2 fruit fly cellular contexts compared by ENCODE assay signal in genomic region chr3R:25437254-25437810, dm6.
TF ChIP-seq lines count a peak whose summit lies in the region.

No protein-coding gene starts in this region.

- TF ChIP-seq CTCF in whole organism, embryonic (GFP tag; optimal IDR thresholded peaks at IDR 0.05; lab: Kevin White, UChicago): no peak

TF ChIP-seq in whole organism, embryonic, 481 proteins besides CTCF, POLR2A, EP300 and RAD21:
- no peak for TF ChIP-seq grn (GFP tag; optimal IDR thresholded peaks at IDR 0.05; lab: Kevin White, UChicago)
- TF ChIP-seq Hr39 (optimal IDR thresholded peaks at IDR 0.05; lab: Kevin White, UChicago): no peak
- TF ChIP-seq sens (GFP tag; lab: Kevin White, UChicago): peak; percentile 35
- TF ChIP-seq pros (GFP tag; optimal IDR thresholded peaks at IDR 0.05; lab: Kevin White, UChicago): peak; percentile 95
- no peak for TF ChIP-seq CG10366 (GFP tag; IDR thresholded peaks at IDR 0.05; lab: Robert Waterston, UW)
- TF ChIP-seq CG12769 (tag; optimal IDR thresholded peaks at IDR 0.05; lab: Kevin White, UChicago): no peak
- TF ChIP-seq CG15269 (tag; optimal IDR thresholded peaks at IDR 0.05; lab: Kevin White, UChicago): peak; percentile 70
- TF ChIP-seq CG13296 (GFP tag; optimal IDR thresholded peaks at IDR 0.05; lab: Kevin White, UChicago): no peak
- peak; percentile 69; the same call in 1 of the 3 replicates for TF ChIP-seq z (GFP tag; IDR thresholded peaks at IDR 0.05; lab: Robert Waterston, UW)
- TF ChIP-seq chinmo (GFP tag; IDR thresholded peaks at IDR 0.05; lab: Robert Waterston, UW; ENCODE audit: partially characterized antibody): peak; percentile 83; the same call in 3 of the 4 replicates
- no peak for TF ChIP-seq sug (tag; optimal IDR thresholded peaks at IDR 0.05; lab: Kevin White, UChicago)
- no peak for TF ChIP-seq gce (GFP tag; IDR thresholded peaks at IDR 0.05; lab: Robert Waterston, UW)
- TF ChIP-seq Nf-YC (tag; optimal IDR thresholded peaks at IDR 0.05; lab: Kevin White, UChicago): peak; percentile 30
- TF ChIP-seq Doc3 (GFP tag; IDR thresholded peaks at IDR 0.05; lab: Robert Waterston, UW; ENCODE audit: partially characterized antibody): no peak
- TF ChIP-seq chm (GFP tag; IDR thresholded peaks at IDR 0.05; lab: Robert Waterston, UW): no peak
TF ChIP-seq in whole organism, embryonic: peak in this region for 6.

TF ChIP-seq in whole organism, prepupa, 60 proteins besides CTCF, POLR2A, EP300 and RAD21:
- no peak for TF ChIP-seq fkh (GFP tag; optimal IDR thresholded peaks at IDR 0.05; lab: Kevin White, UChicago)
- peak; percentile 23 for TF ChIP-seq svp (GFP tag; lab: Kevin White, UChicago)
